Fruit fly (Drosophila melanogaster) whole organism, wandering third instar larva: Measurements from ENCODE around the gene sty.

Experiments used
- Dfd ChIP-seq: fragments of >200 bp; optimal IDR thresholded peaks from 2 replicates; lab custom pipeline; 2017; ENCODE audit warnings: missing biosample characterization, missing genetic modification characterization
- dsf ChIP-seq: sonication (Bioruptor generic); optimal IDR thresholded peaks from 2 replicates; lab custom pipeline; 2016; ENCODE audit warnings: missing biosample characterization, missing genetic modification characterization, borderline replicate concordance
- foxo ChIP-seq, 2 experiments: fragments of 200-800 bp; sonication (Bioruptor generic); optimal IDR thresholded peaks; 2 replicates in 1 of 2; 3 replicates in 1 of 2; lab custom pipeline; 2016 to 2017; ENCODE audit warnings: missing biosample characterization in 2 of 2, missing genetic modification characterization in 2 of 2
- jim ChIP-seq: fragments of 175-275, 200-325 bp; sonication (Bioruptor generic); optimal IDR thresholded peaks from 2 replicates; lab custom pipeline; 2016; ENCODE audit warnings: missing biosample characterization, mild to moderate bottlenecking, missing genetic modification characterization
- psq ChIP-seq: fragments of 200-800 bp; sonication (Bioruptor generic); optimal IDR thresholded peaks from 3 replicates; lab custom pipeline; 2017; ENCODE audit warnings: missing biosample characterization, mild to moderate bottlenecking, missing genetic modification characterization, moderate library complexity
- rgr ChIP-seq: fragments of 200-800 bp; sonication (Bioruptor generic); optimal IDR thresholded peaks from 3 replicates; lab custom pipeline; 2016; ENCODE audit warnings: missing biosample characterization, mild to moderate bottlenecking, missing genetic modification characterization
- usp ChIP-seq: fragments of >200 bp; optimal IDR thresholded peaks from 2 replicates; lab custom pipeline; 2017; ENCODE audit warnings: missing biosample characterization, missing genetic modification characterization

dm6 chr3L:3398496-3398895 is 26.2 kb downstream of the sty start:
- no peak for TF ChIP-seq psq (GFP tag; lab: Kevin White, UChicago)
- TF ChIP-seq dsf (GFP tag; lab: Kevin White, UChicago), result no peak
- no peak for TF ChIP-seq foxo (GFP tag; optimal IDR thresholded peaks at IDR 0.05; lab: Kevin White, UChicago)
- no peak for TF ChIP-seq usp (GFP tag; lab: Kevin White, UChicago)
- no peak for TF ChIP-seq rgr (GFP tag; lab: Kevin White, UChicago)
- no peak for TF ChIP-seq Dfd (GFP tag; lab: Kevin White, UChicago)
- TF ChIP-seq jim (GFP tag; lab: Kevin White, UChicago), result no peak
